Fruit fly (Drosophila melanogaster): ENCODE measurements around the gene CG14985.
A peak's percentile ranks its signal among the peaks of the same experiment; 100 is the strongest.

Gene CG14985

DNA sequence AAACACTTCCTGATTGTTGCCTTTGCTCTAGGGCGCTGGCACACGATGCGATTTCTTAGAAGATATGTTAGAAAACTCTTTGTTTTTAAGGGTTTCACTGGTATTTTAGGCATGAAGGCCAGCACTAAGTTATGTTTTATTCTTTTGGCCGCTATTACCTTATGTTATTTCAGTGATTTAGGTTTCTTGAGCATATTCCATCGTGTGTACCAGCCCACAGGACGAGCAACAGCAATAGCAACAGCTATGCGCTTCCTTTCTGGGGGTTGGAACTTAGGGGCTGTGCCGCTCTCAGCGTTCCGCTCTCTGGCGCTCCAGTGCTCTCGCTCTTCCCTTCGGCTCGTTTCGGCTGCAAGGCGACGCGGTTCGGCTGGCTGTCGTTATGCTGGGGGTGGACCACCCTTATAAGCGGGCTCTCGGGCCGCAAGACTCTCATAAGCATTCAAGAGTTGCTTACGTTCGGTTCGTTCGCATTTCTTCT, 19.8 kb upstream of the CG14985 start, which contains the start of gene scrt (continued):
- TF ChIP-seq Tbp (GFP tag; optimal IDR thresholded peaks at IDR 0.05) (no peak), mld (GFP tag; IDR thresholded peaks at IDR 0.05; ENCODE audit: partially characterized antibody) (no peak), CG17359 (tag; optimal IDR thresholded peaks at IDR 0.05) (peak; percentile 12), Hmx (GFP tag; optimal IDR thresholded peaks at IDR 0.05) (no peak), cwo (GFP tag; optimal IDR thresholded peaks at IDR 0.05) (no peak), CG12769 (tag; optimal IDR thresholded peaks at IDR 0.05) (no peak), Gsc (GFP tag; IDR thresholded peaks at IDR 0.05) (no peak), lbe (GFP tag; optimal IDR thresholded peaks at IDR 0.05) (no peak), nmo (GFP tag; optimal IDR thresholded peaks at IDR 0.05) (peak; percentile 51), CG11695 (GFP tag; IDR thresholded peaks at IDR 0.05) (no peak), H2.0 (GFP tag; IDR thresholded peaks at IDR 0.05) (0 out of 2 replicates have a peak, but pooled peaks have one; percentile 17), CG15073 (GFP tag; optimal IDR thresholded peaks at IDR 0.05) (no peak), CG1024 (GFP tag; IDR thresholded peaks at IDR 0.05) (no peak), run (tag; optimal IDR thresholded peaks at IDR 0.05) (no peak), CG6689 (GFP tag; IDR thresholded peaks at IDR 0.05) (no peak), bab2 (GFP tag; optimal IDR thresholded peaks at IDR 0.05) (peak; percentile 5), CG18764 (GFP tag; optimal IDR thresholded peaks at IDR 0.05) (peak; percentile 100), hth (optimal IDR thresholded peaks at IDR 0.05) (no peak), sisA (GFP tag; IDR thresholded peaks at IDR 0.05) (peak; percentile 59; the same call in 1 of the 2 replicates), CG15601 (tag; optimal IDR thresholded peaks at IDR 0.05) (peak; percentile 51), Spps (tag; optimal IDR thresholded peaks at IDR 0.05) (no peak), Dp (GFP tag; optimal IDR thresholded peaks at IDR 0.05) (no peak), CG11456 (GFP tag; IDR thresholded peaks at IDR 0.05) (no peak), CG9215 (GFP tag; IDR thresholded peaks at IDR 0.05) (0 out of 2 replicates have a peak, but pooled peaks have one; percentile 29), zf30C (GFP tag; optimal IDR thresholded peaks at IDR 0.05) (no peak), crc (GFP tag; optimal IDR thresholded peaks at IDR 0.05) (no peak), unc-4 (GFP tag; IDR thresholded peaks at IDR 0.05; ENCODE audit: partially characterized antibody) (peak; percentile 44; the same call in 1 of the 2 replicates), BEAF-32 (GFP tag; optimal IDR thresholded peaks at IDR 0.05) (no peak), Six4 (GFP tag; optimal IDR thresholded peaks at IDR 0.05) (no peak), CG15696 (tag; optimal IDR thresholded peaks at IDR 0.05) (peak; percentile 94), Dll (GFP tag; IDR thresholded peaks at IDR 0.05; ENCODE audit: partially characterized antibody) (peak; percentile 68; the same call in 3 of the 4 replicates), HLH54F (GFP tag; optimal IDR thresholded peaks at IDR 0.05) (peak; percentile 41), CG10565 (GFP tag; optimal IDR thresholded peaks at IDR 0.05) (no peak), CG7928 (GFP tag; optimal IDR thresholded peaks at IDR 0.05) (no peak), CG32767 (GFP tag; IDR thresholded peaks at IDR 0.05) (peak; percentile 41; the same call in 1 of the 2 replicates), so (GFP tag; IDR thresholded peaks at IDR 0.05) (peak; percentile 25; the same call in 1 of the 3 replicates), CG9817 (tag; optimal IDR thresholded peaks at IDR 0.05) (peak; percentile 11), amos (GFP tag; IDR thresholded peaks at IDR 0.05; ENCODE audit: partially characterized antibody) (peak; percentile 51), h (optimal IDR thresholded peaks at IDR 0.05) (no peak), trh (GFP tag; optimal IDR thresholded peaks at IDR 0.05) (no peak), CG7372 (GFP tag; IDR thresholded peaks at IDR 0.05) (no peak), CG17612 (GFP tag; IDR thresholded peaks at IDR 0.05) (no peak), CG16815 (GFP tag; optimal IDR thresholded peaks at IDR 0.05) (peak; percentile 36), stwl (tag; optimal IDR thresholded peaks at IDR 0.05) (no peak), lilli (GFP tag; optimal IDR thresholded peaks at IDR 0.05) (peak; percentile 34), CG8924 (tag; optimal IDR thresholded peaks at IDR 0.05) (peak; percentile 76), CG31388 (GFP tag; optimal IDR thresholded peaks at IDR 0.05) (no peak), E2f1 (GFP tag; IDR thresholded peaks at IDR 0.05) (no peak), zen2 (GFP tag; IDR thresholded peaks at IDR 0.05; ENCODE audit: partially characterized antibody) (no peak), HHEX (GFP tag; optimal IDR thresholded peaks at IDR 0.05) (no peak), CG12744 (GFP tag; optimal IDR thresholded peaks at IDR 0.05) (no peak)

Measured in whole organism, embryonic.